Fruit fly (Drosophila melanogaster) ovary, adult (tissue): ENCODE measurements around the gene sunn.

Source experiments
- CG17801 ChIP-seq: fragments of 200-800 bp; optimal IDR thresholded peaks from 2 replicates; lab custom pipeline; 2019; ENCODE audit warnings: missing biosample characterization, mild to moderate bottlenecking, missing genetic modification characterization, moderate library complexity; ENCODE audit not compliant: partially characterized antibody

Gene sunn

dm6 chr3L:11703579-11703978 is 24.6 kb upstream of the sunn start:
- TF ChIP-seq CG17801, result no peak

DNA sequence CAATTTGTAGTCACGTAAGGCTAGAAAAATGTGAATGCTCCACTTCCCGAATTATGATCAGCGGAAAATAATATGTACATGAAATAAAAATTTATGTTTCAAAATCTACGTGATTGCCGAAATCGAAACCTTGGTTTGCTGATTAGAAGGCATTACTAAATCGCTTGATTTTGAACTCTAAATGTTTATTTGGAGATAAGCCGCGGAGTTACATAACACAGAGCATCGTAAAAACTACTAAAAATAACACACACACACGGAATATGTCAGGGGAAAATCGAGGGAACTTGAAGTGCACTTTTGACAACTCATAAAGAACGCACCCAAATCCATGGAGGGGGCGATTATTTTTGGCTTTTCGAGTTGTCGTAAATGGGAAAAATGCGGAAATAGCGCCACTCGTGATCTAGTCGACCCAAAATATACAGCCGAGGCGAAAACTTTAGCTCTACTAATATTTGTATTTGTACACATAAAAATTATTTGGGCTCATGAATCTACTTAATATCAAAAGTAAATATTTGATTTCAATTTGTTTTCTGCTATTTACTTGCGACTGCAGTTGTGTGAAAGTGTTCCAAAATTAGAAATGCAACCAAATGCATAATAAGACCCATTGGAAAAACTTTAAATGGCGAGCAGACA is 23.1 kb upstream of the sunn start:
- no peak for TF ChIP-seq CG17801

- peak; percentile 7 for TF ChIP-seq CG17801
These were observed 20.0 kb upstream of the sunn start, which contains the start of gene CG11658 for dm6 chr3L:11707978-11708632. Gene CG11658 (minus strand): TSS chr3L:11708553.

DNA sequence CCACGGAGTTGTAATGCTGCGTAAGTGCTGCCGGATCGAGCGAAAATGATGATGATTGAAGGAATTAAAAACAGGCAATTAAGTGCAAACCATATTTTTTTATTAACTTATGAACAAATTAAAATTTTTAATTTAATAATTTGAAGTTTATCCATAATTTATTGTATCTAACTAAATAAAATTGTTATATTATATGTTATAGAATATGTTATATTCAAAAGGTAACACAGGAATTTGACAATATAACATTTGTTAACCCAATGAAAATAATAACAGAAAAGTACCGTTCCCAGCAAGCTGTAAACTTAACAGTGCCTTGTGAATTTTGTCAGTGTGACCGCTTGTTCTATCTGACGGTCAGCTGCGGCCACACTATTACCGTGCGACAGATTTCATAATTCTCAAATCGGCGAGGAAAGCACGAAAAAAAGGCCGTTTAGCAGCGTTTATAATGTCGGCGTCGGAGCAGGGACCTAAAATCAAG is 19.5 kb upstream of the sunn start, which contains the start of the genes Ccdc56 and mtTFB1:
Gene Ccdc56 (plus strand): TSS at position 347 of the 484 bp plus-strand sequence.
Gene mtTFB1 (plus strand): TSS at position 347 of the 484 bp plus-strand sequence.
- no peak for TF ChIP-seq CG17801

- no peak for TF ChIP-seq CG17801
These were observed 17.0 kb upstream of the sunn start, which contains the start of gene crim for dm6 chr3L:11711059-11711628. Gene crim (minus strand): TSS chr3L:11711386.

DNA sequence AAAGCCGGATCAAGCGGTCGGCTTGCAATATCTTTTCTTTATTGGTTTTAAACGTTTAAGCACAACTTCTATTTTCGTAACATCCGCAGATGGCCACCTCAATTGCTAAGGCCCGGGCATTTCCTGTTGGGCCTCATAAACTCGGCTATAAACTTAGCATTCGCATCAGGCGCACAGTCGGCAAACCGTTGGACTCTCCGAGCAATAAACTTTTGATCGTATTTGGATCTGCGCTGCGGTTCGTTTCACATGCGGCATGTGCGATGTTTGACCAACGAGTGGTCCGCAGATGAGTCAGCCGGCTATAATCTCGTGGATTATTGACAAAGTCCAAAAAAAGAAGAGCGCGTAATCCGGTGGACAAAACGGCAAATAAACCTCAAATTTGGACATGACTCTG is 16.4 kb upstream of the sunn start:
- TF ChIP-seq CG17801, result no peak

- no peak for TF ChIP-seq CG17801
These were observed 15.3 kb upstream of the sunn start for dm6 chr3L:11712839-11713238.

DNA sequence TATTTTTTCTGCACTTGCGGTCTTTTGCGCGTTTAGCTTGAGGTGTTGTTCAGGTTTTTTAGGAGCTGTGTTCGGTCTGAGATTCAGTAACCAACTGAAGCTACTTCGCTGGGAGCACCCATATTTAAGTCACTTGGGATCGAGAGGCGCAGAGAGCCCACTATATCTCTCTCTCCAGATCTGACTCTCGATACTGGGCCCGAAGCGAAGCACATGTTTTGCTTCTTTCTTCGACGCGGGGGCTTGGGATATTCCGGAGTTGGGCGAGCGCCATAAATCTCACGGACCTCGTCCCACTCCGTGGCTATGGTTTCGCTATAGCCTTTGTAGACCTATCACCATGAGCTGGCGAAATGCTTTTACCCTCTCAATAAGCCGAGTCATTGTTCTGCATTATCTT is 13.0 kb upstream of the sunn start, which contains the start of gene CG14132:
Gene CG14132 (minus strand): TSS at position 99 of the 400 bp plus-strand sequence.
- no peak for TF ChIP-seq CG17801

DNA sequence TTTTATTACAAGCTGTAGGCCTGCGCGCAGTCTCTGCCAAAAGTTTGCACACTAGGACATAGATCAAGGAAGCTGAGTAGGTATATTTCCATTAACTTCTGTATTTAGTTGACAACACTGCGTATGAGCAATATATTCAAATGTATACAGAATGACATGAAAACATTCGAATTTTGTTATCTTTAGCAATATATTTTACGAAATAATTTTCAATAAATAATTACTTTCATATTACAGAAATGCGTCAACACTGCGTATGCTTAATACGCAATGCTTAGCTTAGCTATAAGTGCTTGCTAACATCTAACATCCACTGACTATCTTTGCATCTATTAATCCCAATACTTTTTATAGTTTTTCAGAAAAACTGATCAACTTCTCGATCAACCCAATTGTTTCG is 11.8 kb upstream of the sunn start:
- TF ChIP-seq CG17801, result no peak

DNA sequence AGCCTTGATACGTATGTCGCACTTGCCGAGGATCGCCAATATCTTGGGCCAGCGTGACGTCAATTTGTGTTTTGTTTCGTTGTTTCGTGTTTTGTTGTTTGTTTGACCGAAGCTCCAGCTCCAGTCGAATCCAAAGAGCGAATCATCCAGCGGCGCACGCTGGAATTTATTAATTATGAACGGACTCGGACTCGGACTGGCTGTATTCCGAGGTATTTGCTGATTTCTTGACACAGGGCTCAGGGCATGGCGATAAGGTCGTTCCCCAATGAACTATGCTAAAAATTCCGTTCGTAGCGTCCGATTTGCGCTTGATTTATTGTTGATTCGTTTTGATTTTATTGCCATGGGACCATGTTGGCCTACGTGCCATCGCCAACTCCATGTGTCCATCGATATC is 11.2 kb upstream of the sunn start:
- no peak for TF ChIP-seq CG17801

- no peak for TF ChIP-seq CG17801
These were observed 10.8 kb upstream of the sunn start for dm6 chr3L:11717300-11717699.

DNA sequence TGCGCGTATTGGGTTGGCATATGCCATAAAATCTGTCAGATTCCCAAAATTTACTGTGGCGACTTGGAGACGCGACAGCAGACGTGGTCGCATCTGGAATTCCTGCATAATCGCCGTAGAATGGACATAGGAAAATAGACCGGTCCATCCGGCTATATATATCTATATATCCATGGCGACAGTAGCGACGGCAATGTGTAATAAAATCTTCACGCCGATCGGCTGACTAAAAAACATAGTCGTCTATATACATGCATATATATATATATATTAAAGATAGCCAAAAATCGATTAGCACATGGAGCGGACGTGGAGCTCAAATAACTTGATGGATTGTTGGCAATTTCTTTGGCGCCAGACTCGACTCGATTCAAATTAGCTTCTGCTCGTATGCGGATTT is 10.2 kb upstream of the sunn start:
- no peak for TF ChIP-seq CG17801

dm6 chr3L:11720780-11721179 is 7.4 kb upstream of the sunn start, which contains the start of gene Bmcp:
Gene Bmcp (plus strand): TSS chr3L:11720934.
- peak; percentile 51 for TF ChIP-seq CG17801

- TF ChIP-seq CG17801, result peak; percentile 18
These were observed 6.6 kb upstream of the sunn start for dm6 chr3L:11721498-11721946.

DNA sequence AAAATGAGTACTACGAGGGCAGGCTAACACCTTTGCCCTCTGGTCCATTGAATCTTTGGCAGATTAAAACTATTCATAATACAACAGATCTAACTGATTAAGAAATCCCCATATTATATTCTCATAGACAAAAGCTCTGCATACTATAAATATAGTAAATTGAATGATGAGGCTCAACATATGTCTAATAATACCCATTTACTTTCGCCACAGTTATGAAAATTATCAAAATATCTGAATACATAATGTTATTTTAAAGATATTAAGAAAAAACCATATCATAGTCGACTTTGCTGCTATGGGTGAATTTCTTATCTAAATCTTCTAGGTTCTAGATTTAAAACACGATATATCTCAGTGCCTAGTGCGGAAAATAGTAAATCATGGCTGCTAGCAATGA is 3.7 kb downstream of the sunn start, which contains the start of gene CG32087:
Gene CG32087 (plus strand): TSS at position 301 of the 400 bp plus-strand sequence.
- no peak for TF ChIP-seq CG17801

DNA sequence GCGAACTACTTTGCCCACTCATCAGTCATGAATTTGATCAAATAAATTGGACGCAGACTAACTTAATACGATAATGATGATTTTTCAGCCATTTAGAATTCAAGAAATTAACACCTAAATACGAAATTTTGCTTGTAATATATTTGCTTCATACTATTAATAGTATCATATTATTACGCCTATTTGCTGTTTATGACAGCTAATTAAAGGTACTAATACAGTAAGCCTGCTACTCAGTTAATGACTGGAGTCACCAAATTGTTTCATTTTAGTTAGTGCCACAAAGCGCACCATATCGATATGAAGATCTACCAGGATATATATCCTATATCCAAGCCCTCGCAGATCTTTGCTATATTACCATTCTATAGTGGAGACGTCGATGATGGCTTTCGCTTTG is 22.9 kb downstream of the sunn start, which contains the start of gene Gr68a:
Gene Gr68a (plus strand): TSS at position 301 of the 400 bp plus-strand sequence.
- TF ChIP-seq CG17801, result no peak

- TF ChIP-seq CG17801, result no peak
These were observed 36.8 kb downstream of the sunn start for dm6 chr3L:11764930-11765329.
